Fruit fly (Drosophila melanogaster): ENCODE measurements around the gene CG13599.

CG13599 gene

DNA sequence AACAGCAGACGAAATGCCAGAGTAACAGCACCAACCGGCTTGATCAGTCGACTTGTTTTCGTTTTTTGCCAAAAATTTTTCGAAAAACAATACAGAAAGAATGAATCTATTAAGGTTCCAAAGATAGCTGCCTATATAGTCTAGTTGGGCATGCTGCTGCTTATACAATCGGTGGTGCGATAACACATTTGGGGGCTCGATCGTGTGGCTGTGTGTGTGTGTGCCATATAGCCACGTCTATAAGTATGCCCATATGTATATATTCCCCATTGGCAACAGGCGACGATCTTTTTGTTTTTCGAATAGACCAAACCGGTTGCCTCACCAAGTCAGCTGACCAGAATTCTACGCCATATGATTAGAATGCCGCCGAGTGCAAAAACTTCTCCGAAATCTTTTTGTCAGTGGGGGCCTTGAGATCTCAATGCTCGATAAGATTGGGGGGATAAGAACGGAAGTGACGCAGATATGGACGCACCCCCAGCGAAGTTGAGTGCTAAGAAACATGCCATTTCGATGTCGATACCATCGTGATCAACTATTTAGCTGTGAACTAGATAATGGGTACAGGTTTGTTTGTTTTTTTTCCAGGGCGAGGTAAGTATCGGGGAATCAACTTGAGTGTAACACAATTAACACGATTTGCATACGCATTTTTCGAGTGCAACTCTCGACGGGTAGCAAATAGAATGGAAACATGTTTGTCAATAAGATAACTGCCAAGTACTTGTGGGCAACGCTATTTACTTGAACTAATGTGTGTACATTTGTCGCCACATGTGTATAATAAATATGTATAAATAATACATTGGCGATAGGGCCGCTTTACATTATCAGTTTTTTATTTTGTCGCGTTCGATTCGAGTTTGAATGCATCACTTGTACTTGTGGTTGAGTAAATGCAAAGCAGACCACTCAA, 8.7 kb downstream of the CG13599 start (continued):
- TF ChIP-seq CG13424 (tag; optimal IDR thresholded peaks at IDR 0.05) (peak; percentile 77), twi (tag; optimal IDR thresholded peaks at IDR 0.05) (peak; percentile 84), scrt (GFP tag; optimal IDR thresholded peaks at IDR 0.05) (peak; percentile 61), luna (GFP tag; optimal IDR thresholded peaks at IDR 0.05) (no peak), chm (GFP tag; IDR thresholded peaks at IDR 0.05) (peak; percentile 86; the same call in 1 of the 2 replicates), CG11504 (tag; optimal IDR thresholded peaks at IDR 0.05) (peak; percentile 77), CG14441 (GFP tag; IDR thresholded peaks at IDR 0.05) (peak; percentile 57), MBD-R2 (GFP tag; IDR thresholded peaks at IDR 0.05) (peak; percentile 40; the same call in 1 of the 2 replicates), CG8924 (tag; optimal IDR thresholded peaks at IDR 0.05) (peak; percentile 78), CG10209 (GFP tag; optimal IDR thresholded peaks at IDR 0.05) (peak; percentile 91), Fer3 (tag; optimal IDR thresholded peaks at IDR 0.05) (peak; percentile 75), Rfx (GFP tag; IDR thresholded peaks at IDR 0.05) (peak; percentile 73), CG4282 (GFP tag; optimal IDR thresholded peaks at IDR 0.05) (no peak), nerfin-1 (tag; optimal IDR thresholded peaks at IDR 0.05) (peak; percentile 82), Asciz (GFP tag; optimal IDR thresholded peaks at IDR 0.05) (peak; percentile 97), z (GFP tag; IDR thresholded peaks at IDR 0.05) (peak; percentile 64; the same call in 2 of the 3 replicates), otp (GFP tag; IDR thresholded peaks at IDR 0.05) (peak; percentile 92), H2.0 (GFP tag; IDR thresholded peaks at IDR 0.05) (peak; percentile 62), croc (GFP tag; conservative IDR thresholded peaks at IDR 0.05) (no peak), cato (GFP tag; optimal IDR thresholded peaks at IDR 0.05; ENCODE audit: borderline replicate concordance) (peak; percentile 44), CG2875 (GFP tag; optimal IDR thresholded peaks at IDR 0.05) (peak; percentile 97), CG11695 (GFP tag; IDR thresholded peaks at IDR 0.05) (peak; percentile 85), sens (GFP tag) (peak; percentile 98), CG12391 (tag; optimal IDR thresholded peaks at IDR 0.05) (peak; percentile 63), ranshi (GFP tag; IDR thresholded peaks at IDR 0.05) (peak; percentile 85), CG2120 (GFP tag; optimal IDR thresholded peaks at IDR 0.05) (peak; percentile 54), stwl (tag; optimal IDR thresholded peaks at IDR 0.05) (peak; percentile 13), bsh (GFP tag; optimal IDR thresholded peaks at IDR 0.05) (peak in 1 of 2 experiments; percentile 90), CG12219 (GFP tag; optimal IDR thresholded peaks at IDR 0.05) (peak; percentile 81), CrebB (tag; optimal IDR thresholded peaks at IDR 0.05) (peak; percentile 93), chinmo (GFP tag; IDR thresholded peaks at IDR 0.05; ENCODE audit: partially characterized antibody) (peak; percentile 87; the same call in 3 of the 4 replicates), CG17829 (tag; optimal IDR thresholded peaks at IDR 0.05) (peak; percentile 52), CG14965 (GFP tag; optimal IDR thresholded peaks at IDR 0.05; ENCODE audit: borderline replicate concordance) (peak; percentile 43), Blimp-1 (GFP tag; optimal IDR thresholded peaks at IDR 0.05) (peak; percentile 87), Lhr (GFP tag; optimal IDR thresholded peaks at IDR 0.05) (peak; percentile 88), H15 (GFP tag; IDR thresholded peaks at IDR 0.05) (peak; percentile 66), Fer1 (GFP tag; optimal IDR thresholded peaks at IDR 0.05) (peak; percentile 84), CG14667 (GFP tag; IDR thresholded peaks at IDR 0.05) (no peak; the same call in 1 of the 2 replicates), CG6813 (GFP tag; optimal IDR thresholded peaks at IDR 0.05) (peak; percentile 95), CG15696 (tag; optimal IDR thresholded peaks at IDR 0.05) (peak; percentile 93), CG15514 (GFP tag; optimal IDR thresholded peaks at IDR 0.05) (peak; percentile 80), Sox100B (GFP tag; optimal IDR thresholded peaks at IDR 0.05) (peak; percentile 90), CG1647 (GFP tag; optimal IDR thresholded peaks at IDR 0.05) (peak; percentile 78), CG3838 (GFP tag; optimal IDR thresholded peaks at IDR 0.05) (peak; percentile 76), bigmax (GFP tag; optimal IDR thresholded peaks at IDR 0.05) (peak; percentile 36), CG14860 (GFP tag; IDR thresholded peaks at IDR 0.05; ENCODE audit: partially characterized antibody) (no peak), p53 (GFP tag; optimal IDR thresholded peaks at IDR 0.05) (no peak)
